Worm (Caenorhabditis elegans) whole organism, L4/young adult: ENCODE measurements around the gene tpk-1.

Experiments used
- W03F9.2 ChIP-seq: fragments of 150-350 bp; optimal IDR thresholded peaks from 2 replicates; lab custom pipeline; 2014; ENCODE audit warnings: missing biosample characterization, missing genetic modification characterization
- dao-5 ChIP-seq: sonication (generic microtip); optimal IDR thresholded peaks from 2 replicates; lab custom pipeline; 2016; ENCODE audit warnings: missing genotype, missing genetic modification characterization, moderate library complexity, missing compliant biosample characterization
- him-1 ChIP-seq: sonication (generic microtip); optimal IDR thresholded peaks from 2 replicates; lab custom pipeline; 2016; ENCODE audit warnings: missing genotype, missing genetic modification reagents, missing genetic modification characterization, missing compliant biosample characterization

Gene tpk-1

DNA sequence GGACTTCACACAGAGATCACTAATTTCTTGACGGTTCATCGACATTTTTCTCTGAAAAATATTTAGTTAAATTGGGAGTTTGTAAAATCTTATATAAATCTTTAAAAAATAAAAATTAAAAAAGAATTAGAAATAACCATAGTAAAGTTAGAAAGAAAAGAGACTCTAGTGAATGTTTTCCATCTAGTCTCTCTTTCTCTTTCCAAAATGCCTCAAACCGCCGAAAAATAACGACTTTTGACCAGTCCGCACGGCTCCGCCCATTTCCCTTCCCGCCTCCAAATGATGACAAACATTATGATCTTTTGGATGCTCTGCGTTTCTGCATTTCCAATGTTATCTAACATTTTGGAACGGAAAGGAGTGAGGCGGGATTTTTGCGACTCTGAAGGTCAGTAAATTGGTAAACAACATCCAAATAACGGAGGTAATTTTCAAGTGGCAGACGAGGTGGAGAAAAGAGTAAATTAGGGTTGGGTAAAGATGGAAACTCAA is 11.3 kb downstream of the tpk-1 start, which contains the start of gene glb-1:
TSS of gene glb-1 (minus strand) at position 51 of the 495 bp plus-strand sequence.
- TF ChIP-seq W03F9.2 (tag; lab: Kevin White, UChicago) (no peak), him-1 (no peak), dao-5 (tag; lab: Kevin White, UChicago) (no peak)

DNA sequence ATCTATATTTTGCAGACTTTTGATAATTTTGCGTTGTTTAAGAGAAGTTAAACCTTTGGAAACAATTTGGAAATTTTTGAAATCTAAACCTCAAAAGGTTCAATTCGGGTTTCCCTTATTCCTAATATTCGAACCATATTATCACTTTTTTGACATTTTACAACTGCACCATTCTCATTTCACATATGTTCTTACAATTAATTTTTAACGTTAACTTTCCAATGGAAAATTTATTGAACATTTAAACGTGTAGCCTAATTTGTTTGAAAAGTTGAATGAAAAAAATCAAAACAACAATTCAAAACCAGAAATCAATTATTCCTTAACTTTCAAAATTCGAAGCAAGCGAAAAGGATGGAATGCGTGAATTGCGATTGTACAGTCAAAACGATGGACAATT is 12.0 kb downstream of the tpk-1 start, which contains the start of gene ZK637.12:
TSS of gene ZK637.12 (plus strand) at position 301 of the 400 bp plus-strand sequence.
- TF ChIP-seq W03F9.2 (tag; lab: Kevin White, UChicago) = no peak
- no peak for TF ChIP-seq him-1
- TF ChIP-seq dao-5 (tag; lab: Kevin White, UChicago) = no peak

DNA sequence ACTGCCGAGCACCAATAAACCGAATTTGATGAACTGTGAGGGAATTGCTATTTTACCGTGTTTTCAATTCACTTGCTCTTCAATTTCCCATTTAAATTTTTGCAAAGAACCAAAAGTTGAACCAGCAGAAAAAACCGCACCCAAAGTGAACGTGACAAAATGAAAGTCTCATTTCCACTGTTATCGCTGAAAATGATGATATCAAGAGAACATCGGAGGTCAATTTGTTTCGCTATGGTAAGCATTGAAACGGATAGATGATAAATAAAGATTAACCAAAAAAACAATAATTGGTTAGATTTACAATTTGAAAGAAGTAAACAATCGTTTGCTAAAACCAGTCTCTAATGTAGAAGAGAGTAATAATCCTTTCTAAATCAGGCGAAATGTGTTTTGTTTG is 13.6 kb downstream of the tpk-1 start:
- TF ChIP-seq W03F9.2 (tag; lab: Kevin White, UChicago) (no peak), dao-5 (tag; lab: Kevin White, UChicago) (no peak), him-1 (no peak)

DNA sequence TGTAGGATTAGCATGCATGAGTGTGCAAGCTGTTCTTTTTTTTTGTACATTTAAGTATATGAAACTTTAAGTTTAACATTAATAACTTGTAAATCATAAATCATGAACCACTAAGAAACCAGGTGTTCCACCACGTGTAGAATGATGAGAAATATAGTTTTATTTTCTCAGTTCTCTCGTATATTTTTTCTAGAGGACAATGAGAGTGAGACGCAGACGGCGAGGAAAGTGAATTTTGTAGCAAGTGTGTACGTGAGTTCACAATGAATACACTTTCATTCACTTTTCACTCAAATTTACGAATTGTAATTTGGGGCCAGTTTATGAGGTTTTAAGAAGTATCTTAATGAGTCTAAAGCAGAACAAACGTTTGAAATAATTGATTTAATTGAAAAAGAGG is 14.6 kb downstream of the tpk-1 start:
- TF ChIP-seq W03F9.2 (tag; lab: Kevin White, UChicago) = no peak
- TF ChIP-seq dao-5 (tag; lab: Kevin White, UChicago) = no peak
- no peak for TF ChIP-seq him-1

DNA sequence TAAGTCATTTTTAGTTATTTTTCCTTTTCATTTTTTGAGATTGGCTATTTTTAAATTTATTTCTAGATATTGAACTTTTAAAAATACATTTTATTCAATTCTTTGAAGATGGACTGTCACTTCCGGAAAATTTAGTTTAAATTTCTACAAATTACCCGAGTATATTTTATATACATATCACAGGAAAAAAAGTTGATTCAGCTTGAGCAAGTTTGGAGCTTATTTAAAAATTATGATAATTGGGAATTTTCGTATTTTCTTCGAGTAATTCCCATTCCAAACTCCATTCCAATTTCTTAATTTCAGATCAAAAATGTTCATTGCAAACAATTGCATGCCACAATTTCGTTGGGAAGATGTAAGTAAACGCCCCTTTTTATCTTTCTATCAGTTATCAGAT is 17.8 kb downstream of the tpk-1 start, which contains the start of gene arrd-15:
TSS of gene arrd-15 (plus strand) at position 301 of the 400 bp plus-strand sequence.
- TF ChIP-seq dao-5 (tag; lab: Kevin White, UChicago) (no peak), W03F9.2 (tag; lab: Kevin White, UChicago) (no peak)

DNA sequence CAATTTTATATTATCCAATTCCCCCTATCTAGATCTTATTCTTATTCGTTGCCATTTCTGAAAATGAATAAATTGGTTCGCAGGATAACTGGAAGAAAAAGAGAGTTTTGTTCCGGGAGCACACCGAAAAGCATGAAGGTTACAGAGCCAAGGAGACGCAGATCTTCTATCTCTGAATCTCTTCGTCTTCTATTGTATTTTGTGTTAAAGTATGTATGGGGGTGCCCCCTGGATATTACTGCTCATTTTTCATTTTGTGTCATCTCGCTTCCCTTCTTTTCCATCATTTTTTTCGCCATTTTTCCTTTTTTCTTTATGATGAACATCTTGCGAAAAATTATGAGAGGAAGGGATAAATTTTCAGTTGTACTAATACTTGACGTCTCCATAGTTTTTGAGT is 21.8 kb downstream of the tpk-1 start:
- no peak for TF ChIP-seq him-1
- no peak for TF ChIP-seq dao-5 (tag; lab: Kevin White, UChicago)
- TF ChIP-seq W03F9.2 (tag; lab: Kevin White, UChicago) = no peak

DNA sequence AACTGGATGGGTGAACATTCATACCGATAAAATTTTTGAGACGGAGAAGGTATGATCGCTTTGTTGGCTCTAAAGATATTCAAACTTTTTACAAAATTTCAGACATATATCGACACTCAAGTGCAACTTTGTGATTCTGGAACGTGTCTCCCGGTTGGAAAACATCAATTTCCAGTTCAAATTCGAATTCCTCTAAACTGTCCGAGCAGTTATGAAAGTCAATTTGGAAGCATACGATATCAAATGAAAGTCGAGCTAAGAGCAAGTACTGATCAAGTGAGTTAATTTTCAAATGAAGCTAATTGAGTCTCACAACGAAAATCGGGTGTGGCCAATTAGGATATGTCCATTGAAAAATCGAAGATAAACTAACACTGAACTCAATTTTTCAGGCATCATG is 22.4 kb downstream of the tpk-1 start:
- TF ChIP-seq dao-5 (tag; lab: Kevin White, UChicago) (no peak), him-1 (no peak), W03F9.2 (tag; lab: Kevin White, UChicago) (no peak)

DNA sequence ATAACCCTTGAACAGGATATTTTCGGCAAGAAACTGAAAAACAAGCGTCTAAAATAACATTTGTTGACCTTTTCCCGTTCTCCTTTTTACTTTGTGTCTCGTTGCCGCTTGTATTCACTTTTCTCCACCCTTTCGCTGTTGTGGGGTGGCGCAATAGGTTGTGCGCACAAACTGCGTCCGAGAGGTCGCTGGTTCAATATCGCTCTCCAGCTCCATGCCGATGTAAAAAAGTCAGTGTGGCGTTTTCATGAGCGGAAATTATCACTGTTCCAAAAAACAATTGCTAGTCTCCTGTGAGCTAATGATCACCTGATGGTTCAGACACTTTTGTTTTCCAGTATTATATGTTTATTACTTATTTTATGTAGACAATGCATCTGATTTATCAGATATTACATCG is 25.6 kb downstream of the tpk-1 start:
- peak; percentile 31 for TF ChIP-seq W03F9.2 (tag; lab: Kevin White, UChicago)
- TF ChIP-seq him-1 = peak; percentile 92
- TF ChIP-seq dao-5 (tag; lab: Kevin White, UChicago) = peak; percentile 4

DNA sequence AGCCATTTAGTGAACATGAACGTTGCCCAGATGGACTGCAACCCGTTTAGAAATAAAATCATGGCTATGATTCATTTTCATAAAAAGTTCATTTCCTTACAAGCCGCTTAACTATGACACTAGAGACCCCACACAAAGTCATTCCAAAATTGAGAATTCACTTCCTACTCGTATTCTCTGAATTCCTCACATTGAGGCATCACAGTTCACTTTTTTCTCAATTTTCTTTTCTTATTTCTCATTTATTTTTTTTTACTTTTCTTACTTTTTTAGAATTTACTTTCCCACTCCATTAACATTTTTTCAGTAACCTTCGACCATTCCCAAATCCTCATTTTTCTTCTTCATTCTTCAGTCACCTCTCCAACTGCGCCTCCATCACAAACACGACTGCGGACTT is 32.4 kb downstream of the tpk-1 start, which contains the start of gene dhrr-1:
TSS of gene dhrr-1 (plus strand) at position 301 of the 400 bp plus-strand sequence.
- TF ChIP-seq W03F9.2 (tag; lab: Kevin White, UChicago) (no peak), dao-5 (tag; lab: Kevin White, UChicago) (no peak), him-1 (no peak)

DNA sequence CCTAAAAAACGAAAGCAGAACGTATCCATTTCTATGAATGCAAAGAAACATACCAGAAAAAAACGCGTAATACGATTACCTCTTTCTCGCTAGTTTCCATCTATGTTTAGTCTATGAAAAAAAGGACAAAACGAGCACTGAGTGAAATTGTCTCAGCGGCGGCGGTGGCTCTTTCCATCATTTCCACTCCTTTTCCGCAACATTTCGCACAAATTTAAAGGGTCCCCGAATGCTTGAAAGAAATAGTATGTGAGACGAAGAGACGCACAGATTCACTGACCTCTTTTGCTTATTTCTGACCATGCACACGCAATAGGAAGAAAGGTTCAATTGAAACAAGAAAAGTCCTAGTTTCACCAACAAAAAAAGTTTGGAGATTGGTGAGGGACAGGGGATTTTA is 34.3 kb downstream of the tpk-1 start:
- TF ChIP-seq him-1 = no peak
- no peak for TF ChIP-seq dao-5 (tag; lab: Kevin White, UChicago)
- no peak for TF ChIP-seq W03F9.2 (tag; lab: Kevin White, UChicago)

DNA sequence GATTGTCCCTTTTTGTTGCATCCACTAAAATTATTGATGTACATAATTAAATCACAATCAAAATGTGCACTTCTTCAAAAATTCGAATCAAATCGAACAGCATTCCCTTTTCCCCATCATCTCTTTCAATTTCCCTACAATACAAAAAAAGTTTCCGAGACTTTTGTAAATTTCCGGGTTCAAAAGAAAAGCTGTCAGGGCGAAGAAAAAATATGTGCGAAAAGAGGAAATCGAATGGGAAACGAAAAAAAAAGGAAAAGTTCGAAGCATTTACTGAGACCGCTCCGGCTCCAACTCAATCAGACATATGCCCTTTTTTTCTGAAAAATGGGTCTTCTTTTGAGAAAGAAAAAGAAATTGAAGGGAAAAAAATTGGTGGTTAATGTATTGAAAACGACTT is 37.2 kb downstream of the tpk-1 start:
- no peak for TF ChIP-seq W03F9.2 (tag; lab: Kevin White, UChicago)
- TF ChIP-seq dao-5 (tag; lab: Kevin White, UChicago) = no peak
- TF ChIP-seq him-1 = no peak

DNA sequence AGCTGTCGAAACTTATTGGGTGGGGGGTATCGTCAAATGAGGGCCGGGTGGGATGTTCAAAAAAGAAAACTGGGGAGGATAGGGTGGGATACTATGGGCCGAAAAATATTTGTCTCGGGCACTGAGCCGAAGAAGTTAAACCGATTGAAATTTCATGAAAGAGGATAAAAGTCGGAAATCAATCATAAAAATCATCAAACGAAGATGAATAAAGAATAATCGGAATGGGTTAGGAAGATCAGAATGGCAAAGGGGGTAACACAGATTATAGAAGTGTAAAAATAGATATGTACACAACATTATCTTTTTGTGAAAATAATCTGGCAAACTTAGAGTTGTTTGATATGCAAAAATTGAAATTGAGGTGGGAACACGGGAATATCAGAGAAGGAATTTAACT is 43.6 kb downstream of the tpk-1 start:
- TF ChIP-seq W03F9.2 (tag; lab: Kevin White, UChicago) (no peak), him-1 (no peak), dao-5 (tag; lab: Kevin White, UChicago) (no peak)

DNA sequence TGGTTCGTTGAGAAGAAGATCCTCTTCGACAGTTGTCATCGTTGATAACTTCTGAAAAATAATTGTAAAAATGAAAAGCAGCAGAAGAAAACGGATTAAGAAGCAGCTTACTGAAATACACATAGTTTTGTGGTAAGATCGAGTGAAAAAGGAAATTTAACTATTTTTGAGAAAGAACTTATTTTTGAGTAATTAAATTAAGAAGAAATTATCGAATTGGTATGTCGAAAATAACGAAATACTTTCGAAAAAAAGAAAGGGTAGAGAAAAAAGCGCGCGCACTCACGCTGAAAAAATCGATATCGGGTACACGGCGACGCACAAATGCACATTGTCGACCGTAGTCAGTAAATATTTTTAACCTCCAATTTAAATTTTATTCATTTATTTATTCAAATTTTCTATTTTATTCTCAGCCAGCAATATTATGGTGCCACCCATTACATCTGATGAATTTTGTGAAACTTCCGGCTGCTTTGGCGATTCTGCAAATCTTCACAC is 44.3 kb downstream of the tpk-1 start, which contains the start of the genes ZK643.5 and ZK643.2:
TSS of gene ZK643.5 (minus strand) at position 51 of the 501 bp plus-strand sequence.
TSS of gene ZK643.2 (plus strand) at position 395 of the 501 bp plus-strand sequence.
- no peak for TF ChIP-seq dao-5 (tag; lab: Kevin White, UChicago)
- peak; percentile 82 for TF ChIP-seq W03F9.2 (tag; lab: Kevin White, UChicago)
- TF ChIP-seq him-1 = no peak

DNA sequence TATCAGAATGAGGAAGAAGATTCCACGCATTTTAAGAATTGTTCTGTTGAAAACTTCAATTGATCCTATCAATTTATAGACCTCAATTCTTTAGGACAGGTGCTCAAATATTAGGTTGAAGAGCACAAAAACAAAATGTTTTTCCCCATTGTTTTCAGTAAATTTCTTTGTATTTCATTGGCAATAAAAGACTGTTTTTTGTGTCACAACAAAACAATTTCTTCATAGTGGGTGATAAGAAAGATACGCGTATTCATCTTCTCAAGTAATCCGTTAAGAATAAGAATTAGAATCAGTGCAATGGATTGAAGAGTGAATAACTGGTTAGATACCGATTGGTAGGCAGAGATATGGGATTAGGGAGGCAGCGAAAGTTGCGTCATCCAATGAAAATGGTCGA is 48.7 kb downstream of the tpk-1 start, which contains the start of gene ZK643.6:
TSS of gene ZK643.6 (minus strand) at position 101 of the 400 bp plus-strand sequence.
- TF ChIP-seq dao-5 (tag; lab: Kevin White, UChicago) = no peak
- TF ChIP-seq him-1 = no peak
- no peak for TF ChIP-seq W03F9.2 (tag; lab: Kevin White, UChicago)

DNA sequence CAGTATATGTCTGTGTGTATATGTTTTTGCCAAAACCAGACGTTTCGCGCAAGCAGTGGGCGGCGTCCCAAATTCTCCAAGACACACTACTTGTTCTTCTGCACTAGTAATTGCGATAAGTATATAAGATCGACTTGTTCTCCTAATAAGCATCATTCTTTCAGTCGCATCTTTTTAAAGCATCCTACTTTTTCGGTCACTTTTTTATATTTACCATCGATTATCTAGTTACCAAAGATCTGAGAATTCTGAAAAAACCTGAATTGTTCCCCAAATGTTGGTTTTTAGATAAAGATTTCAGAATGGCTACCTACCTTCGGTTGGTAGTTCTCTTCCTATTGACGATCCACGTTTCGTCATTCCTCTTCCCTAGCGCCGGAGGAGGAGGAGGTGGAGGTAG is 50.0 kb downstream of the tpk-1 start, which contains the start of gene grl-25:
TSS of gene grl-25 (plus strand) at position 301 of the 400 bp plus-strand sequence.
- TF ChIP-seq dao-5 (tag; lab: Kevin White, UChicago) = no peak
- TF ChIP-seq him-1 = no peak
- no peak for TF ChIP-seq W03F9.2 (tag; lab: Kevin White, UChicago)
